Worm (Caenorhabditis elegans): Measurements from ENCODE around the gene glr-8.

Gene glr-8

DNA sequence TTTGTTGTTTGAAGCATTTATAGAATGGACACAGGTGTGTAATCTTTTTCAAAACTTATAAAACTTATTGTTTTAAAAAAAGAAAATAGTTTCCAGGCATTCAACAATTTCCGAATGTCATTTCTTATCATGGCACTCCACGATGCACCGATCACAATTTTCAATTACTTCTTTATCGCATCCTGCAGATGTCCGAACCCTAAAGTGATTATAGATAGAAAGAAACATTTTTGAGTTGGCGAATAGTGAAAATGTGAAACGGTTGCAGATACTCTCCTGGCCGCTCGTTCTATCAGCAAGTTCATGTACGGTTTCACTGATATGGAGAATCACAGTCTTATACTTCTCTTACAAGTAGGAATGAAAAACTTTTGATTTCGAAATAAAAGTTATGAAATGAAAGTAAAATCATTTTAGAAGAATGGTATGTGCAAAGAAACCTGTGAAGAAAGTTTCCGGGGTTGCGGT lies 42.8 kb upstream of the glr-8 start, which contains the start of gene C15B12.2:
Gene C15B12.2 (plus strand): TSS at position 418 of the 468 bp plus-strand sequence.
- TF ChIP-seq ceh-82 (tag; optimal IDR thresholded peaks at IDR 0.05) (no peak), zag-1 (tag; optimal IDR thresholded peaks at IDR 0.05) (no peak), elt-2 (tag; optimal IDR thresholded peaks at IDR 0.05) (peak; percentile 82), sea-2 (GFP tag; optimal IDR thresholded peaks at IDR 0.05) (no peak), nhr-25 (tag; optimal IDR thresholded peaks at IDR 0.05) (no peak), hmg-11 (tag; optimal IDR thresholded peaks at IDR 0.05) (no peak)

- no peak for TF ChIP-seq ceh-82 (tag; optimal IDR thresholded peaks at IDR 0.05)
- TF ChIP-seq ama-1 (optimal IDR thresholded peaks at IDR 0.05), result no peak
- no peak for TF ChIP-seq tbx-2 (tag; optimal IDR thresholded peaks at IDR 0.05)
- TF ChIP-seq nhr-43 (tag; optimal IDR thresholded peaks at IDR 0.05; ENCODE audit: poor library complexity, severe bottlenecking), result no peak
- TF ChIP-seq nhr-77 (tag; optimal IDR thresholded peaks at IDR 0.05), result no peak
- no peak for TF ChIP-seq skn-1 (tag; optimal IDR thresholded peaks at IDR 0.05)
- no peak for TF ChIP-seq lsy-12 (tag; optimal IDR thresholded peaks at IDR 0.05)
- no peak for TF ChIP-seq snpc-4 (tag; optimal IDR thresholded peaks at IDR 0.05)
- no peak for TF ChIP-seq ceh-28 (tag; optimal IDR thresholded peaks at IDR 0.05)
- no peak for TF ChIP-seq ceh-9 (tag; optimal IDR thresholded peaks at IDR 0.05)
- no peak for TF ChIP-seq pha-4 (tag; optimal IDR thresholded peaks at IDR 0.05)
- no peak for TF ChIP-seq lin-39 (tag; optimal IDR thresholded peaks at IDR 0.05)
- no peak for TF ChIP-seq fkh-10 (GFP tag; optimal IDR thresholded peaks at IDR 0.05)
- no peak for TF ChIP-seq ztf-4 (tag; optimal IDR thresholded peaks at IDR 0.05)
Observed at ce11 chrX:6467462-6467861, 38.3 kb upstream of the glr-8 start, which contains the start of gene C15B12.3. Gene C15B12.3 (minus strand): TSS chrX:6467562.

DNA sequence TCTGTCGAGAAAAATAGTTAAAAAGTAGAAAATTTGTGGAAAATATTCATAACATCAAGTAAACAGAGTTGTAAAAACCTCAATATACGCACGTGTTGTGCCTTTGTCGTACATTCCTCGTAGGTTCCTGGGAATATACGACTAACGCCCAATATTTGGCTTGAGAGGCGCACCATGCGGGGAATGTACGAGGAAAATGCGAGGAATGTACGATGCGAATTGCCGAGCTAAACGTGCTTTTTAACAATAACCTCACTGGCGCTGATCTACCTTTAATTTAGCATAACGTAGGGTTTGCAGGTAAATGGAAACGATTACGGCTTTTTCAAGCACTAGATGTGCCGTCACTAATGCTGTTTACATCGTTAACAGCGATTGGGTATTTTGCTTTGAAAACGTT lies 37.3 kb upstream of the glr-8 start, which contains the start of gene C15B12.9:
Gene C15B12.9 (plus strand): TSS at position 301 of the 400 bp plus-strand sequence.
- TF ChIP-seq elt-2 (tag; optimal IDR thresholded peaks at IDR 0.05) (no peak), lin-15B (tag; optimal IDR thresholded peaks at IDR 0.05) (no peak), nhr-77 (tag; optimal IDR thresholded peaks at IDR 0.05) (no peak), lin-39 (tag; optimal IDR thresholded peaks at IDR 0.05) (no peak), jun-1 (tag; optimal IDR thresholded peaks at IDR 0.05) (no peak), mdl-1 (tag; optimal IDR thresholded peaks at IDR 0.05) (no peak), nhr-25 (tag; optimal IDR thresholded peaks at IDR 0.05) (no peak), skn-1 (tag; optimal IDR thresholded peaks at IDR 0.05) (no peak), pqm-1 (tag; optimal IDR thresholded peaks at IDR 0.05) (no peak), pha-4 (tag; optimal IDR thresholded peaks at IDR 0.05) (no peak), mml-1 (tag; optimal IDR thresholded peaks at IDR 0.05) (no peak), unc-62 (GFP tag; optimal IDR thresholded peaks at IDR 0.05) (no peak), nhr-12 (tag; optimal IDR thresholded peaks at IDR 0.05) (no peak), ceh-82 (tag; optimal IDR thresholded peaks at IDR 0.05) (no peak), snpc-4 (tag; optimal IDR thresholded peaks at IDR 0.05) (no peak)

ce11 chrX:6473698-6474314 lies 32.0 kb upstream of the glr-8 start, which contains the start of the genes C15B12.4 and C15B12.8:
Gene C15B12.4 (minus strand): TSS chrX:6473748.
Gene C15B12.8 (plus strand): TSS chrX:6474264.
- no peak for TF ChIP-seq fkh-10 (GFP tag; optimal IDR thresholded peaks at IDR 0.05)
- no peak for TF ChIP-seq lsy-12 (tag; optimal IDR thresholded peaks at IDR 0.05)
- no peak for TF ChIP-seq nhr-11 (tag; optimal IDR thresholded peaks at IDR 0.05)
- no peak for TF ChIP-seq nhr-43 (tag; optimal IDR thresholded peaks at IDR 0.05; ENCODE audit: poor library complexity, severe bottlenecking)

DNA sequence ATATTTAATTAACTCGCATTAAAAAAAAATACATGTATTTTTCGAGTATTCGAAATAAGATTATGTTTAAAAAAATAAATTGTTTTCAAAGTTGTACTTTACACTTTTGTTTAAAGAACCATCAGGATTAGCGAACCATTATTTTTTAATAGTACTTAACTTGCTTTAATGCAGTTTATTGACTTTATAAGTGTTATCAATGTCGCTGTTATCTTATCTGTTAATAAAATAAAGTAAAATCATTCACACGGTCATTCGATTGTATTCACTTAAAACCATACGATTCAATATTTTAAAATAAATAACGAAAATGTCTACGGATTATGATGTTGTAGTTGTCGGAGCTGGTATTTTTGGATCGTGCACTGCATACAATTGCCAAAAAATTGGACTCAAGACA lies 29.2 kb upstream of the glr-8 start, which contains the start of gene C15B12.1:
Gene C15B12.1 (plus strand): TSS at position 271 of the 400 bp plus-strand sequence.
- TF ChIP-seq pqm-1 (tag; optimal IDR thresholded peaks at IDR 0.05), result peak; percentile 76
- TF ChIP-seq elt-2 (tag; optimal IDR thresholded peaks at IDR 0.05), result peak; percentile 67
- TF ChIP-seq egl-27 (tag; optimal IDR thresholded peaks at IDR 0.05), result no peak

DNA sequence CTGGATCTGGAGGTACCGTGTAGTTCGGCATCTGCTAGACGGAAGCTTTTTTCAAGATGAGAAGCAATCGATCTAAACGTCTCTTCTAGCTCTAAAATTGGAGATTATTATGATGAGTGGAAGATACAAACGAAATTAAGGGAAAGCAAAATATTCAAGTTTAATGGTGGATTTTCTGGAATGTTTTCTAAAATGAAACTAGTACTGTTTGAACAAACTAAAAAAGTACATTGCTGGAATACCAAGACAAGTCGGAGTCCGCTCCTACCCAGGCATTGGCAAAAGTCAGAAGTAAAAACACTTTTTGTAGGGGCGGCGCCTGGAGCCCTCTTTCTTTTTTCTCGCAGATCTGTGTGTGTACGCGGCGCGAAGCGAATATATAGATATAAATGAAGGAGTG lies 21.0 kb upstream of the glr-8 start, which contains the start of gene gar-1:
Gene gar-1 (minus strand): TSS at position 101 of the 400 bp plus-strand sequence.
- no peak for TF ChIP-seq lin-15B (tag; optimal IDR thresholded peaks at IDR 0.05)
- TF ChIP-seq mdl-1 (tag; optimal IDR thresholded peaks at IDR 0.05), result no peak
- no peak for TF ChIP-seq nhr-25 (tag; optimal IDR thresholded peaks at IDR 0.05)
- TF ChIP-seq fkh-10 (GFP tag; optimal IDR thresholded peaks at IDR 0.05), result no peak
- TF ChIP-seq nfya-1 (tag; optimal IDR thresholded peaks at IDR 0.05; ENCODE audit: insufficient read depth), result no peak
- TF ChIP-seq elt-1 (tag; optimal IDR thresholded peaks at IDR 0.05), result no peak
- no peak for TF ChIP-seq skn-1 (tag; optimal IDR thresholded peaks at IDR 0.05)
- TF ChIP-seq eor-1 (tag; optimal IDR thresholded peaks at IDR 0.05), result no peak
- no peak for TF ChIP-seq lsy-12 (tag; optimal IDR thresholded peaks at IDR 0.05)
- TF ChIP-seq pha-4 (tag; optimal IDR thresholded peaks at IDR 0.05), result no peak
- TF ChIP-seq tbx-2 (tag; optimal IDR thresholded peaks at IDR 0.05), result no peak
- no peak for TF ChIP-seq ceh-82 (tag; optimal IDR thresholded peaks at IDR 0.05)
- no peak for TF ChIP-seq aly-2 (tag; optimal IDR thresholded peaks at IDR 0.05)
- TF ChIP-seq ceh-16 (tag; optimal IDR thresholded peaks at IDR 0.05), result no peak
- TF ChIP-seq ztf-4 (tag; optimal IDR thresholded peaks at IDR 0.05), result no peak
- no peak for TF ChIP-seq unc-62 (GFP tag; optimal IDR thresholded peaks at IDR 0.05)
- no peak for TF ChIP-seq zag-1 (tag; optimal IDR thresholded peaks at IDR 0.05)
- no peak for TF ChIP-seq pqm-1 (tag; optimal IDR thresholded peaks at IDR 0.05)
- TF ChIP-seq hmg-11 (tag; optimal IDR thresholded peaks at IDR 0.05), result no peak

Measured in whole organism, L3 larva.